Worm (Caenorhabditis elegans) whole organism, late embryonic: ENCODE results near the gene dao-6.

Experiments
- C38D4.7 ChIP-seq: fragments of 200-800 bp; sonication (Bioruptor generic); optimal IDR thresholded peaks from 2 replicates; lab custom pipeline; 2018; ENCODE audit warnings: mild to moderate bottlenecking, missing genetic modification characterization, moderate library complexity, missing compliant biosample characterization
- F13H6.1 ChIP-seq: sonication (generic microtip); optimal IDR thresholded peaks from 2 replicates; lab custom pipeline; 2016; ENCODE audit warnings: missing genetic modification characterization, missing compliant biosample characterization
- K02D7.2 ChIP-seq: sonication (generic microtip); optimal IDR thresholded peaks from 2 replicates; lab custom pipeline; 2017; ENCODE audit warnings: mild to moderate bottlenecking, missing genetic modification characterization, missing compliant biosample characterization
- K09A11.1 ChIP-seq: sonication (generic microtip); optimal IDR thresholded peaks from 2 replicates; lab custom pipeline; 2017; ENCODE audit warnings: antibody characterized with exemption, mild to moderate bottlenecking, missing genetic modification characterization, missing compliant biosample characterization; ENCODE audit not compliant: insufficient read depth
- T23F11.4 ChIP-seq: fragments of 200-800 bp; sonication (Bioruptor generic); optimal IDR thresholded peaks from 2 replicates; lab custom pipeline; 2018; ENCODE audit warnings: mild to moderate bottlenecking, missing genetic modification characterization, missing compliant biosample characterization
- Y22D7AL.16 ChIP-seq: sonication (generic microtip); optimal IDR thresholded peaks from 2 replicates; lab custom pipeline; 2016; ENCODE audit warnings: missing genetic modification characterization, missing compliant biosample characterization
- ahr-1 ChIP-seq: sonication (generic microtip); optimal IDR thresholded peaks from 2 replicates; lab custom pipeline; 2016; ENCODE audit warnings: missing genetic modification characterization, missing compliant biosample characterization
- ama-1 ChIP-seq: fragments of 150-350 bp; optimal IDR thresholded peaks from 2 replicates; lab custom pipeline; 2014
- ceh-2 ChIP-seq: sonication (generic microtip); optimal IDR thresholded peaks from 2 replicates; lab custom pipeline; 2016; ENCODE audit warnings: missing genotype, missing genetic modification characterization, missing compliant biosample characterization
- ceh-22 ChIP-seq: sonication (generic microtip); optimal IDR thresholded peaks from 2 replicates; lab custom pipeline; 2017; ENCODE audit warnings: missing biosample characterization, missing genetic modification characterization
- ceh-24 ChIP-seq: sonication (generic microtip); optimal IDR thresholded peaks from 2 replicates; lab custom pipeline; 2016; ENCODE audit warnings: mild to moderate bottlenecking, missing genetic modification characterization, missing compliant biosample characterization
- ceh-30 ChIP-seq: fragments of 150-350 bp; optimal IDR thresholded peaks from 2 replicates; lab custom pipeline; 2014; ENCODE audit warnings: missing biosample characterization, missing genetic modification characterization
- ceh-31 ChIP-seq: sonication (generic microtip); optimal IDR thresholded peaks from 2 replicates; lab custom pipeline; 2016; ENCODE audit warnings: missing genetic modification characterization, missing compliant biosample characterization
- ceh-34 ChIP-seq: sonication (generic microtip); optimal IDR thresholded peaks from 2 replicates; lab custom pipeline; 2016; ENCODE audit warnings: mild to moderate bottlenecking, missing genetic modification characterization, missing compliant biosample characterization
- ceh-48 ChIP-seq: sonication (generic microtip); optimal IDR thresholded peaks from 2 replicates; lab custom pipeline; 2016; ENCODE audit warnings: missing genetic modification characterization, inconsistent platforms, missing compliant biosample characterization
- ceh-9 ChIP-seq: sonication (generic microtip); optimal IDR thresholded peaks from 2 replicates; lab custom pipeline; 2016; ENCODE audit warnings: mild to moderate bottlenecking, missing genetic modification characterization, inconsistent platforms, missing compliant biosample characterization
- dmd-4 ChIP-seq: sonication (generic microtip); optimal IDR thresholded peaks from 2 replicates; lab custom pipeline; 2016; ENCODE audit warnings: borderline replicate concordance, missing genetic modification characterization, missing compliant biosample characterization
- elt-2 ChIP-seq: sonication (generic microtip); optimal IDR thresholded peaks from 2 replicates; lab custom pipeline; 2016; ENCODE audit warnings: missing genetic modification reagents, missing genetic modification characterization, missing compliant biosample characterization
- elt-4 ChIP-seq: sonication (generic microtip); optimal IDR thresholded peaks from 2 replicates; lab custom pipeline; 2016; ENCODE audit warnings: missing genetic modification characterization, missing compliant biosample characterization
- ets-4 ChIP-seq: sonication (generic microtip); optimal IDR thresholded peaks from 2 replicates; lab custom pipeline; 2016; ENCODE audit warnings: missing genetic modification characterization, missing compliant biosample characterization
- eyg-1 ChIP-seq: sonication (generic microtip); optimal IDR thresholded peaks from 2 replicates; lab custom pipeline; 2016; ENCODE audit warnings: missing genotype, missing genetic modification characterization, missing compliant biosample characterization
- fkh-10 ChIP-seq: fragments of 150-350 bp; optimal IDR thresholded peaks from 2 replicates; lab custom pipeline; 2014; ENCODE audit warnings: missing biosample characterization, missing genetic modification reagents, missing genetic modification characterization
- fkh-6 ChIP-seq: sonication (generic microtip); optimal IDR thresholded peaks from 2 replicates; lab custom pipeline; 2016; ENCODE audit warnings: missing genetic modification characterization, missing compliant biosample characterization
- hlh-13 ChIP-seq: fragments of 200-800 bp; sonication (Bioruptor generic); optimal IDR thresholded peaks from 2 replicates; lab custom pipeline; 2018; ENCODE audit warnings: mild to moderate bottlenecking, missing genetic modification characterization, missing compliant biosample characterization
- hlh-30 ChIP-seq: sonication (generic microtip); optimal IDR thresholded peaks from 2 replicates; lab custom pipeline; 2017; ENCODE audit warnings: antibody characterized with exemption, missing genetic modification characterization, missing compliant biosample characterization; ENCODE audit not compliant: insufficient read depth
- hlh-6 ChIP-seq: sonication (generic microtip); optimal IDR thresholded peaks from 2 replicates; lab custom pipeline; 2016; ENCODE audit warnings: missing genotype, missing genetic modification characterization, missing compliant biosample characterization
- hlh-8 ChIP-seq: sonication (generic microtip); optimal IDR thresholded peaks from 2 replicates; lab custom pipeline; 2016; ENCODE audit warnings: missing genotype, missing genetic modification characterization, missing compliant biosample characterization
- lin-11 ChIP-seq: fragments of 200-800 bp; sonication (Bioruptor generic); optimal IDR thresholded peaks from 2 replicates; lab custom pipeline; 2018; ENCODE audit warnings: mild to moderate bottlenecking, missing genetic modification characterization, missing compliant biosample characterization
- madf-2 ChIP-seq: sonication (generic microtip); optimal IDR thresholded peaks from 2 replicates; lab custom pipeline; 2017; ENCODE audit warnings: missing genetic modification characterization, missing compliant biosample characterization
- mec-3 ChIP-seq: sonication (generic microtip); optimal IDR thresholded peaks from 2 replicates; lab custom pipeline; 2016; ENCODE audit warnings: borderline replicate concordance, missing genetic modification characterization, missing compliant biosample characterization
- nfya-1 ChIP-seq: sonication (generic microtip); optimal IDR thresholded peaks from 2 replicates; lab custom pipeline; 2017; ENCODE audit warnings: missing genetic modification characterization, mild to moderate bottlenecking, missing compliant biosample characterization, antibody characterized with exemption, moderate library complexity
- nhr-232 ChIP-seq: sonication (generic microtip); optimal IDR thresholded peaks from 2 replicates; lab custom pipeline; 2016; ENCODE audit warnings: missing genetic modification characterization, missing compliant biosample characterization
- pag-3 ChIP-seq: sonication (generic microtip); optimal IDR thresholded peaks from 2 replicates; lab custom pipeline; 2016; ENCODE audit warnings: missing compliant biosample characterization, missing genetic modification characterization, borderline replicate concordance
- pat-9 ChIP-seq: fragments of 200-800 bp; sonication (Bioruptor generic); optimal IDR thresholded peaks from 2 replicates; lab custom pipeline; 2018; ENCODE audit warnings: mild to moderate bottlenecking, missing genetic modification characterization, moderate library complexity, missing compliant biosample characterization
- pax-1 ChIP-seq: fragments of 150-350 bp; optimal IDR thresholded peaks from 2 replicates; lab custom pipeline; 2014; ENCODE audit warnings: missing biosample characterization, missing genetic modification characterization
- pqm-1 ChIP-seq: sonication (generic microtip); optimal IDR thresholded peaks from 2 replicates; lab custom pipeline; 2016; ENCODE audit warnings: missing genetic modification characterization, missing compliant biosample characterization
- pros-1 ChIP-seq: fragments of 150-350 bp; optimal IDR thresholded peaks from 2 replicates; lab custom pipeline; 2014; ENCODE audit warnings: missing biosample characterization, missing genetic modification reagents, missing genetic modification characterization
- ref-2 ChIP-seq: sonication (generic microtip); optimal IDR thresholded peaks from 2 replicates; lab custom pipeline; 2016; ENCODE audit warnings: missing genetic modification characterization, missing compliant biosample characterization
- sdc-2 ChIP-seq: sonication (generic microtip); optimal IDR thresholded peaks from 2 replicates; lab custom pipeline; 2016; ENCODE audit warnings: missing genotype, missing genetic modification characterization, missing compliant biosample characterization
- sox-2 ChIP-seq: fragments of 200-800 bp; sonication (Bioruptor generic); IDR thresholded peaks from 2 replicates; pipeline ENCODE4 v1.3.6; 2022; ENCODE audit warnings: missing genetic modification reagents, missing genetic modification characterization, missing compliant biosample characterization
- syd-9 ChIP-seq: sonication (generic microtip); optimal IDR thresholded peaks from 2 replicates; lab custom pipeline; 2016; ENCODE audit warnings: mild to moderate bottlenecking, missing genetic modification characterization, moderate library complexity, missing compliant biosample characterization
- tbx-2 ChIP-seq: sonication (generic microtip); optimal IDR thresholded peaks from 2 replicates; lab custom pipeline; 2016; ENCODE audit warnings: missing genetic modification characterization, missing compliant biosample characterization
- tbx-7 ChIP-seq: sonication (generic microtip); optimal IDR thresholded peaks from 2 replicates; lab custom pipeline; 2016; ENCODE audit warnings: missing genotype, missing genetic modification characterization, missing compliant biosample characterization
- ttx-3 ChIP-seq: sonication (generic microtip); optimal IDR thresholded peaks from 2 replicates; lab custom pipeline; 2016; ENCODE audit warnings: missing genetic modification reagents, missing genetic modification characterization, missing compliant biosample characterization
- unc-3 ChIP-seq, 2 experiments: fragments of 200-800 bp in 1 of 2; sonication (Bioruptor generic) in 1 of 2; sonication (generic microtip) in 1 of 2; conservative IDR thresholded peaks in 1 of 2; optimal IDR thresholded peaks in 1 of 2; 2 replicates each; pipeline versions ENCODE4 v1.3.6 to Lab custom; 2016 to 2022; ENCODE audit warnings: missing compliant biosample characterization in 2 of 2, missing genetic modification characterization in 2 of 2, missing genetic modification reagents in 1 of 2
- unc-55 ChIP-seq: sonication (generic microtip); optimal IDR thresholded peaks from 2 replicates; lab custom pipeline; 2017; ENCODE audit warnings: missing biosample characterization, missing genetic modification reagents, missing genetic modification characterization

Gene dao-6

DNA sequence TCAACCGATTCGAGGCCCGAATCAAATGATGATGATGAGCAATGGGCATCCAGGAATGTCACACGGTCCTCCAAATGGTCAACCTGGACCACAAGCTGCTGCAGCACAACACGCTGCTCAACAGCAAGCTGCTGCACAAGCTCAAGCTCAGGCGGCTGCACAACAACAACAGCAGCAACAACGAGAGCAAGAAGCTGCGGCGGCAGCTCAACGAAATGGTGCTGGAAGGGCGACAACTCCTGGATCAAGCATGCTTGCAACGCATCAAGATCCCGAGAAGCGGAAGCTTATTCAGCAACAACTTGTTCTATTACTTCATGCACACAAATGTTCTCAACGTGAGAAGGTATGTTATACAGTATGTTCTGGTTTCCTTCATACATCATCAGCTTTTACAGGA is 32.0 kb upstream of the dao-6 start:
- TF ChIP-seq syd-9 (no peak), madf-2 (tag; lab: Kevin White, UChicago) (no peak), T23F11.4 (GFP tag; lab: Kevin White, UChicago) (no peak), fkh-6 (no peak), ttx-3 (tag; lab: Kevin White, UChicago) (no peak), hlh-13 (GFP tag; lab: Kevin White, UChicago) (no peak), ceh-34 (tag; lab: Kevin White, UChicago) (no peak)

DNA sequence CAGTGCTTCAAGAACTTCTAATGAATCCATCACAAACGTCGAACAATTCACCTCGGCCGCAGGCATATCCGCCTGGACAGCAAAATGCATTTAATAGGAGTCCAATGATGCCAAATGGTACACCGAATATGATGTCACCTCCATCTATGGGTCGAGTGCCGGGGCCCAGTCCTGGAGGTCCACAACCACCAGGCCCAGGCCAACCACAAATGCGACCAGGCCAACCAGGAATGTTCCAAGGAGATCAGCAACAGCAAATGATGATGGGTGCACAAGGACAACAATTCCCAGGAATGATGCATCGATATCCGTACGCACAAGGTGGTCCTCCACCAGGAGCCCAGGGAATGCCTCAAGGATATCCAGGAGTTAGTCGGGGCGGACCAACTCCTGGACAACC is 31.1 kb upstream of the dao-6 start:
- TF ChIP-seq ref-2 (tag; lab: Kevin White, UChicago) (peak; percentile 43), hlh-6 (tag; lab: Kevin White, UChicago) (no peak), mec-3 (tag; lab: Kevin White, UChicago) (peak; percentile 37)

DNA sequence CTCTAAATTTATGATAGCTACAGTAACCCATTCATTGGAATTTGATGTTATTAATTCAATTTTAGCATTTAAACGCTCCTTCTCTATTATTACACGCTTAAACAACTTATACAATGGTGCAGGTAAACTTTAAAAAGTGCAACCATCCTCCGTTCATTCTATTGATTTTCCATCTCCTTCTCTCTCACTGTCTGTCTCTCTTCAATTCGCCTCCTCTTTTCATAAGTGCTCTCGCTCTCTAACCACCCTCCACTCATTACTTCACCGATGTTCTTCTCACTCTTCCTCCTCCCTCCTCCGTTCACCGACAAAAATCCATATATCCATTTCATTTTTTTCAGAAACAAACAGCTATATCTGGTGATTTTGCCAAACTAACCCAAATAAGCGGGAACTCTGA is 30.2 kb upstream of the dao-6 start, which contains the start of gene cbp-1:
cbp-1 (plus strand) TSS at position 335 of the 400 bp plus-strand sequence.
- TF ChIP-seq K09A11.1 (tag; lab: Kevin White, UChicago), result no peak
- peak; percentile 57 for TF ChIP-seq nfya-1 (tag; lab: Kevin White, UChicago)
- peak; percentile 13 for TF ChIP-seq pax-1 (tag; lab: Kevin White, UChicago)
- peak; percentile 41 for TF ChIP-seq ceh-31
- TF ChIP-seq unc-55 (GFP tag; lab: Kevin White, UChicago), result peak; percentile 32
- no peak for TF ChIP-seq ceh-2 (tag; lab: Kevin White, UChicago)
- TF ChIP-seq ceh-48 (tag; lab: Kevin White, UChicago), result peak; percentile 86

DNA sequence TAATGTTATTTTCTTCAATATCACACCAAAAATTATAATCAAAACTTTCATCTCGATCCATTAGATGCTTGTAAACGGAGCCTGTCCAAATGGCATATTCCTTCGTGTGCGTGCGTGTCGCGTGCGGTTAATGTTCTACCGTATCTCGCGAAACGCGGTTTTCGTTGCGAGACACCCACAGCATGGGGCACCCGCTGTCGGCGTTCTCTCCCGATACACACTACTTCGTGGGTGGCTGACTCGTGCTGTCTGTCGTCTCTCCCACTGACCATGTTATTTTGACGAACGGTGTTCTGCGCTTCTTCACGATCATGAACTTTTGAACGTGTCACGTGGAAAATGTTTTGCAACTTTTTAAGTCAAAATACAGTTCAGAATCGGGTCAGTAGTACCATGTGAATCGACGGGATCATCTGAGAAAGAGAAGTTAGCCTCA is 29.5 kb upstream of the dao-6 start:
- TF ChIP-seq unc-3 (GFP tag; conservative IDR thresholded peaks at IDR 0.05; lab: Robert Waterston, UW) (peak; percentile 68), unc-3 (tag; optimal IDR thresholded peaks at IDR 0.05; lab: Kevin White, UChicago) (peak; percentile 39), pros-1 (tag; lab: Kevin White, UChicago) (peak; percentile 92), lin-11 (tag; lab: Kevin White, UChicago) (peak; percentile 31), pax-1 (tag; lab: Kevin White, UChicago) (peak; percentile 56), ceh-9 (no peak), eyg-1 (tag; lab: Kevin White, UChicago) (peak; percentile 52), C38D4.7 (GFP tag; lab: Kevin White, UChicago) (peak; percentile 66), tbx-7 (tag; lab: Kevin White, UChicago) (peak; percentile 59), sox-2 (GFP tag; lab: Robert Waterston, UW) (peak; percentile 61), hlh-6 (tag; lab: Kevin White, UChicago) (no peak), ahr-1 (peak; percentile 8), ceh-31 (peak; percentile 88), hlh-8 (tag; lab: Kevin White, UChicago) (peak; percentile 50), elt-4 (tag; lab: Kevin White, UChicago) (no peak), elt-2 (tag; lab: Kevin White, UChicago) (peak; percentile 78), ceh-24 (tag; lab: Kevin White, UChicago) (no peak), F13H6.1 (tag; lab: Kevin White, UChicago) (peak; percentile 89), ets-4 (peak; percentile 62), Y22D7AL.16 (peak; percentile 51), pag-3 (no peak), fkh-10 (GFP tag; lab: Kevin White, UChicago) (no peak), ceh-22 (tag; lab: Kevin White, UChicago) (no peak), nhr-232 (tag; lab: Kevin White, UChicago) (no peak), pat-9 (tag; lab: Kevin White, UChicago) (peak; percentile 77), sdc-2 (tag; lab: Kevin White, UChicago) (peak; percentile 45), ama-1 (lab: Kevin White, UChicago) (peak; percentile 96), K02D7.2 (tag; lab: Kevin White, UChicago) (peak; percentile 29), tbx-2 (peak; percentile 92), pqm-1 (peak; percentile 57), madf-2 (tag; lab: Kevin White, UChicago) (peak; percentile 76), ceh-30 (tag; lab: Kevin White, UChicago) (peak; percentile 82), hlh-30 (tag; lab: Kevin White, UChicago) (peak; percentile 96), T23F11.4 (GFP tag; lab: Kevin White, UChicago) (peak; percentile 74), dmd-4 (tag; lab: Kevin White, UChicago) (peak; percentile 79), K09A11.1 (tag; lab: Kevin White, UChicago) (peak; percentile 36)
